Worm (Caenorhabditis elegans) whole organism, young adult: ENCODE measurements around the gene dmsr-9.

Source experiments
- ceh-40 ChIP-seq: fragments of 200-800 bp; sonication (Bioruptor generic); IDR thresholded peaks from 2 replicates; pipeline ENCODE4 v1.3.6; 2022; ENCODE audit warnings: missing genetic modification characterization, missing compliant biosample characterization
- ztf-18 ChIP-seq: sonication (generic microtip); optimal IDR thresholded peaks from 2 replicates; lab custom pipeline; 2016; ENCODE audit warnings: missing genotype, mild to moderate bottlenecking, missing genetic modification characterization, missing compliant biosample characterization

DNA sequence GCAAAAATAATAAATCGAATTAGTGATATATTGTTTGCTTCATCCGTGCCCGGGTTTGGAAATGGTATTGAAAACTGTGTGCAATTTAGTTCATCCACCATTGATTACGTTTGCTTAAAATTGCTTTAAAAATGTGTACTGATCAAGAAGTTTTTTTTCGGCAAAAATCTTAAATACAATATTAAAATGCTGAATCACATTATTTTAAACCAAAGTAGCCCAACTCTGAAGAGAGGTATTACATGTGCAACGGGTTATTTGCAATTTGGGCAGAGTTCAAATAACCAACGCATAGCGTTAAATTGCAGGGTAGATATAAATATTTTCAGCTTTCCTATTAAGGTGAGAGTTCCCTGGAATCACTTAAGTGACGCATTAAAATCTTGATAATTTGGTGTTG is 17.7 kb upstream of the dmsr-9 start, which contains the start of gene dmsr-14:
- TF ChIP-seq ceh-40: no peak
- no peak for TF ChIP-seq ztf-18 (tag; lab: Kevin White, UChicago)
